Fruit fly (Drosophila melanogaster) whole organism, prepupa: Measurements from ENCODE around the gene Nhe2.

Experiments
- Blimp-1 ChIP-seq: fragments of 200-800 bp; sonication (Bioruptor generic); optimal IDR thresholded peaks from 3 replicates; lab custom pipeline; 2017; ENCODE audit warnings: missing biosample characterization, missing genetic modification characterization, mild to moderate bottlenecking, moderate library complexity, missing genetic modification reagents
- CG10631 ChIP-seq: fragments of 200-800 bp; sonication (Bioruptor generic); optimal IDR thresholded peaks from 2 replicates; lab custom pipeline; 2016; ENCODE audit warnings: missing biosample characterization, missing genetic modification characterization
- CG10669 ChIP-seq: fragments of 200-800 bp; sonication (Bioruptor generic); optimal IDR thresholded peaks from 3 replicates; lab custom pipeline; 2018; ENCODE audit warnings: missing biosample characterization, mild to moderate bottlenecking, missing genetic modification characterization, moderate library complexity
- CG11294 ChIP-seq: fragments of 200-800 bp; sonication (Bioruptor generic); IDR thresholded peaks from 2 replicates; pipeline ENCODE4 v1.3.6; 2022; ENCODE audit warnings: missing biosample characterization, missing genetic modification characterization
- CG11902 ChIP-seq: fragments of 200-800 bp; sonication (Bioruptor generic); optimal IDR thresholded peaks from 3 replicates; lab custom pipeline; 2016; ENCODE audit warnings: missing biosample characterization, missing genetic modification characterization
- CG1621 ChIP-seq: fragments of 200-800 bp; sonication (Bioruptor generic); optimal IDR thresholded peaks from 3 replicates; lab custom pipeline; 2018; ENCODE audit warnings: missing biosample characterization, mild to moderate bottlenecking, missing genetic modification characterization
- CG16779 ChIP-seq: fragments of 200-800 bp; sonication (Bioruptor generic); optimal IDR thresholded peaks from 3 replicates; lab custom pipeline; 2017; ENCODE audit warnings: missing biosample characterization, mild to moderate bottlenecking, missing genetic modification characterization
- CG32006 ChIP-seq: fragments of 200-800 bp; sonication (Bioruptor generic); optimal IDR thresholded peaks from 3 replicates; lab custom pipeline; 2017; ENCODE audit warnings: missing biosample characterization, mild to moderate bottlenecking, missing genetic modification characterization
- CG34406 ChIP-seq: fragments of 200-800 bp; sonication (Bioruptor generic); optimal IDR thresholded peaks from 3 replicates; lab custom pipeline; 2016; ENCODE audit warnings: missing biosample characterization, missing genetic modification characterization
- CG4318 ChIP-seq: fragments of 200-800 bp; sonication (Bioruptor generic); optimal IDR thresholded peaks from 3 replicates; lab custom pipeline; 2017; ENCODE audit warnings: missing biosample characterization, mild to moderate bottlenecking, missing genetic modification characterization
- CG6163 ChIP-seq: fragments of 200-800 bp; sonication (Bioruptor generic); IDR thresholded peaks from 3 replicates; pipeline ENCODE4 v1.3.6; 2022; ENCODE audit warnings: missing biosample characterization, missing genetic modification characterization
- CG6276 ChIP-seq: fragments of 200-800 bp; sonication (Bioruptor generic); optimal IDR thresholded peaks from 2 replicates; lab custom pipeline; 2017; ENCODE audit warnings: missing biosample characterization, mild to moderate bottlenecking, missing genetic modification characterization
- CG6808 ChIP-seq: fragments of 200-800 bp; sonication (Bioruptor generic); optimal IDR thresholded peaks from 3 replicates; lab custom pipeline; 2017; ENCODE audit warnings: missing biosample characterization, missing genetic modification characterization, mild to moderate bottlenecking, moderate library complexity, missing genetic modification reagents
- CG6854 ChIP-seq: fragments of 200-800 bp; sonication (Bioruptor generic); optimal IDR thresholded peaks from 2 replicates; lab custom pipeline; 2017; ENCODE audit warnings: missing biosample characterization, mild to moderate bottlenecking, missing genetic modification characterization
- CG7368 ChIP-seq: fragments of 200-800 bp; sonication (Bioruptor generic); optimal IDR thresholded peaks from 3 replicates; lab custom pipeline; 2016; ENCODE audit warnings: missing biosample characterization, missing genetic modification characterization
- CG8319 ChIP-seq: fragments of 200-800 bp; sonication (Bioruptor generic); optimal IDR thresholded peaks from 3 replicates; lab custom pipeline; 2016; ENCODE audit warnings: missing biosample characterization, missing genetic modification characterization
- CG8632 ChIP-seq: fragments of 200-800 bp; sonication (Bioruptor generic); optimal IDR thresholded peaks from 3 replicates; lab custom pipeline; 2016; ENCODE audit warnings: missing biosample characterization, missing genetic modification characterization
- Eip78C ChIP-seq: fragments of 200-800 bp; sonication (Bioruptor generic); peaks from one replicate; lab custom pipeline; 2016; ENCODE audit warnings: missing biosample characterization, missing genetic modification characterization
- Eip93F ChIP-seq: fragments of 200-800 bp; sonication (Bioruptor generic); optimal IDR thresholded peaks from 2 replicates; lab custom pipeline; 2016; ENCODE audit warnings: missing biosample characterization, mild to moderate bottlenecking, missing genetic modification characterization
- Ets96B ChIP-seq: fragments of 200-800 bp; optimal IDR thresholded peaks from 2 replicates; lab custom pipeline; 2019; ENCODE audit warnings: missing biosample characterization, mild to moderate bottlenecking, missing genetic modification characterization, moderate library complexity
- Hr38 ChIP-seq: sonication (Bioruptor generic); optimal IDR thresholded peaks from 2 replicates; lab custom pipeline; 2016; ENCODE audit warnings: missing biosample characterization, missing genetic modification characterization
- Hr4 ChIP-seq: fragments of 200-800 bp; sonication (Bioruptor generic); optimal IDR thresholded peaks from 3 replicates; lab custom pipeline; 2016; ENCODE audit warnings: missing biosample characterization, missing genetic modification characterization
- Met ChIP-seq: fragments of 200-800 bp; sonication (Bioruptor generic); optimal IDR thresholded peaks from 3 replicates; lab custom pipeline; 2016; ENCODE audit warnings: missing biosample characterization, missing genetic modification characterization
- OdsH ChIP-seq: fragments of 200-800 bp; sonication (Bioruptor generic); optimal IDR thresholded peaks from 3 replicates; lab custom pipeline; 2016; ENCODE audit warnings: missing biosample characterization, missing genetic modification characterization
- Smox ChIP-seq: fragments of 200-800 bp; sonication (Bioruptor generic); optimal IDR thresholded peaks from 3 replicates; lab custom pipeline; 2016; ENCODE audit warnings: missing biosample characterization, missing genetic modification characterization
- Sox102F ChIP-seq: fragments of 200-800 bp; sonication (Bioruptor generic); optimal IDR thresholded peaks from 2 replicates; lab custom pipeline; 2016; ENCODE audit warnings: missing biosample characterization, mild to moderate bottlenecking, missing genetic modification characterization
- Sox14 ChIP-seq: fragments of 200-800 bp; sonication (Bioruptor generic); optimal IDR thresholded peaks from 3 replicates; lab custom pipeline; 2016; ENCODE audit warnings: missing biosample characterization, missing genetic modification characterization
- Sox15 ChIP-seq: fragments of 200-800 bp; sonication (Bioruptor generic); optimal IDR thresholded peaks from 3 replicates; lab custom pipeline; 2016; ENCODE audit warnings: missing biosample characterization, missing genetic modification characterization
- achi ChIP-seq: fragments of 200-800 bp; sonication (Bioruptor generic); optimal IDR thresholded peaks from 3 replicates; lab custom pipeline; 2016; ENCODE audit warnings: missing biosample characterization, missing genetic modification characterization
- acj6 ChIP-seq: fragments of 200-800 bp; sonication (Bioruptor generic); optimal IDR thresholded peaks from 3 replicates; lab custom pipeline; 2016; ENCODE audit warnings: missing biosample characterization, missing genetic modification characterization
- cyc ChIP-seq: fragments of 200-800 bp; sonication (Bioruptor generic); optimal IDR thresholded peaks from 3 replicates; lab custom pipeline; 2016; ENCODE audit warnings: missing biosample characterization, missing genetic modification characterization
- eg ChIP-seq: fragments of 200-800 bp; sonication (Bioruptor generic); IDR thresholded peaks from 3 replicates; pipeline ENCODE4 v1.3.6; 2022; ENCODE audit warnings: missing biosample characterization, missing genetic modification characterization
- esn ChIP-seq: fragments of 200-800 bp; sonication (Bioruptor generic); optimal IDR thresholded peaks from 2 replicates; lab custom pipeline; 2016; ENCODE audit warnings: missing biosample characterization, mild to moderate bottlenecking, missing genetic modification characterization, moderate library complexity
- fd59A ChIP-seq: fragments of 200-800 bp; sonication (Bioruptor generic); optimal IDR thresholded peaks from 2 replicates; lab custom pipeline; 2017; ENCODE audit warnings: missing biosample characterization, mild to moderate bottlenecking, missing genetic modification characterization, missing genetic modification reagents
- fkh ChIP-seq: fragments of 200-800 bp; sonication (Bioruptor generic); optimal IDR thresholded peaks from 3 replicates; lab custom pipeline; 2017; ENCODE audit warnings: missing biosample characterization, mild to moderate bottlenecking, missing genetic modification characterization, moderate library complexity
- lz ChIP-seq: fragments of 200-800 bp; sonication (Bioruptor generic); optimal IDR thresholded peaks from 3 replicates; lab custom pipeline; 2016; ENCODE audit warnings: missing biosample characterization, missing genetic modification characterization
- net ChIP-seq: fragments of 200-800 bp; sonication (Bioruptor generic); optimal IDR thresholded peaks from 3 replicates; lab custom pipeline; 2016; ENCODE audit warnings: missing biosample characterization, missing genetic modification characterization
- pdm3 ChIP-seq: fragments of 200-800 bp; sonication (Bioruptor generic); optimal IDR thresholded peaks from 3 replicates; lab custom pipeline; 2016; ENCODE audit warnings: missing biosample characterization, missing genetic modification characterization
- salr ChIP-seq, 2 experiments: fragments of 200-800 bp; sonication (Bioruptor generic); optimal IDR thresholded peaks; 3 replicates each; lab custom pipeline; 2016 to 2018; ENCODE audit warnings: missing biosample characterization in 2 of 2, missing genetic modification characterization in 2 of 2, mild to moderate bottlenecking in 1 of 2
- spab ChIP-seq: fragments of 200-800 bp; sonication (Bioruptor generic); optimal IDR thresholded peaks from 2 replicates; lab custom pipeline; 2017; ENCODE audit warnings: missing biosample characterization, mild to moderate bottlenecking, missing genetic modification characterization, missing genetic modification reagents
- ss ChIP-seq, 2 experiments: fragments of 200-800 bp; sonication (Bioruptor generic); optimal IDR thresholded peaks; 2 replicates in 1 of 2; 3 replicates in 1 of 2; lab custom pipeline; 2017 to 2018; ENCODE audit warnings: mild to moderate bottlenecking in 2 of 2, missing biosample characterization in 2 of 2, missing genetic modification characterization in 2 of 2, moderate library complexity in 1 of 2
- svp ChIP-seq: fragments of 200-800 bp; sonication (Bioruptor generic); peaks from one replicate; lab custom pipeline; 2016; ENCODE audit warnings: missing biosample characterization, missing genetic modification characterization
- vri ChIP-seq: fragments of 200-800 bp; sonication (Bioruptor generic); optimal IDR thresholded peaks from 3 replicates; lab custom pipeline; 2016; ENCODE audit warnings: missing biosample characterization, mild to moderate bottlenecking, missing genetic modification characterization

Gene Nhe2

DNA sequence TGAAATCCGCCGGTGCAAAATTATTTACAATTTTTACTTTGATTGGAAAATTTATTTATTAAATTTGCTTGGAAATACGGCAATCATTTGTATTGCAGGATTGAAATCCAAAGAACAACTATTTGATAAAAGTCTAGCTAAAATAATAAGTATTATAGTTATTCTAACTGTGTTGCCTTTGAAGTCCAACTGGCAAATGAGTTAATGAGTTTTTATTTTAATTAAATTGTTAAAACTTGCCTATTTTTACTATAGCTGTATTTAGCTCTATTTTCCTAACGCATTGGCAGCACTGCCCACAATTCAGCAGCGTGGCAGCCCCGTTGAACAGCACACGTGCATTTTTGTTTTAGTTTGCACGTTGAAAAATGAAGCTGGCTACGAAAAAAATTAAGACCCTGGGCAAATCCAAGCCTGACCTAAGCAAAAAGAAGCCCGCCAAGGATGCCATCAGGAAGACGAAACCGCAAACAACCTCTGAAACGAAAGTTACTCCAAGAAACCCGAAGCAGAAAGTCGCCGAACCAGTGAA lies 59.0 kb downstream of the Nhe2 start, which contains the start of gene Noc2 (continued):
- TF ChIP-seq CG6163 (GFP tag; lab: Robert Waterston, UW) (peak; percentile 37; the same call in 2 of the 3 replicates), spab (GFP tag; lab: Kevin White, UChicago) (no peak), vri (no peak), CG7368 (GFP tag; lab: Kevin White, UChicago) (no peak), CG8319 (GFP tag; lab: Kevin White, UChicago) (peak; percentile 11), CG16779 (no peak), esn (GFP tag; lab: Kevin White, UChicago) (peak; percentile 63), ss (GFP tag; optimal IDR thresholded peaks at IDR 0.05; lab: Kevin White, UChicago) (no peak), svp (GFP tag; lab: Kevin White, UChicago) (no peak), Sox15 (GFP tag; lab: Kevin White, UChicago) (peak; percentile 41), CG11294 (GFP tag; lab: Robert Waterston, UW) (no peak), Met (GFP tag; lab: Kevin White, UChicago) (peak; percentile 52), CG10631 (peak; percentile 68), Blimp-1 (peak; percentile 10), fd59A (GFP tag; lab: Kevin White, UChicago) (no peak), pdm3 (GFP tag; lab: Kevin White, UChicago) (peak; percentile 56), CG6808 (GFP tag; lab: Kevin White, UChicago) (peak; percentile 48), Sox102F (GFP tag; lab: Kevin White, UChicago) (no peak), Hr4 (GFP tag; lab: Kevin White, UChicago) (peak; percentile 54)

DNA sequence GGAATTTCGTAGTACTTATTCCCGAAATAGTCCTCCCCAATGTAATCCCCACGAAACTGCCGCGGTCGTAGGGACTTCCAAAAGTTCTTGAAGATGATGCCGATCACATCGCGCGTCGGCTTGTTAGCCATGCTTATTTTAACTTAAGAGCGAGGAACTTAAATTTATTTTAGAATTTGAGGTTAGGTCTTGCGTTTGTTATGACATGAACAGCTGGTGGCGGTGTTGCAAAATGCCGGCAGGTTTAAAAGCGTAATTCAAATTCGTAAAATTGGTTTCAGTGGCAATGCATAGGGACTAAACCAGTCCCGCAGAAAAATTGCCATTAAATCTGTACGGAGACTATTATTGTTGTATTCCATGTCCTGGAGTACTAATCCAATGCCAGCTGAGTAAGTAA lies 62.1 kb downstream of the Nhe2 start:
- TF ChIP-seq Eip78C (GFP tag; lab: Kevin White, UChicago) = no peak
- TF ChIP-seq cyc = peak; percentile 10
- TF ChIP-seq pdm3 (GFP tag; lab: Kevin White, UChicago) = no peak
- TF ChIP-seq CG11294 (GFP tag; lab: Robert Waterston, UW) = no peak
- no peak for TF ChIP-seq CG6854 (GFP tag; lab: Kevin White, UChicago)
- TF ChIP-seq esn (GFP tag; lab: Kevin White, UChicago) = peak; percentile 30
- TF ChIP-seq achi (GFP tag; lab: Kevin White, UChicago) = peak; percentile 57
- peak; percentile 4 for TF ChIP-seq CG1621 (tag; lab: Kevin White, UChicago)
- TF ChIP-seq acj6 (GFP tag; lab: Kevin White, UChicago) = no peak
- peak; percentile 67 for TF ChIP-seq vri
- no peak for TF ChIP-seq CG16779
- TF ChIP-seq CG32006 = no peak
- TF ChIP-seq lz (GFP tag; lab: Kevin White, UChicago) = no peak
- TF ChIP-seq Sox14 (GFP tag; lab: Kevin White, UChicago) = peak; percentile 12
- TF ChIP-seq, all 60 proteins: peak for 6

DNA sequence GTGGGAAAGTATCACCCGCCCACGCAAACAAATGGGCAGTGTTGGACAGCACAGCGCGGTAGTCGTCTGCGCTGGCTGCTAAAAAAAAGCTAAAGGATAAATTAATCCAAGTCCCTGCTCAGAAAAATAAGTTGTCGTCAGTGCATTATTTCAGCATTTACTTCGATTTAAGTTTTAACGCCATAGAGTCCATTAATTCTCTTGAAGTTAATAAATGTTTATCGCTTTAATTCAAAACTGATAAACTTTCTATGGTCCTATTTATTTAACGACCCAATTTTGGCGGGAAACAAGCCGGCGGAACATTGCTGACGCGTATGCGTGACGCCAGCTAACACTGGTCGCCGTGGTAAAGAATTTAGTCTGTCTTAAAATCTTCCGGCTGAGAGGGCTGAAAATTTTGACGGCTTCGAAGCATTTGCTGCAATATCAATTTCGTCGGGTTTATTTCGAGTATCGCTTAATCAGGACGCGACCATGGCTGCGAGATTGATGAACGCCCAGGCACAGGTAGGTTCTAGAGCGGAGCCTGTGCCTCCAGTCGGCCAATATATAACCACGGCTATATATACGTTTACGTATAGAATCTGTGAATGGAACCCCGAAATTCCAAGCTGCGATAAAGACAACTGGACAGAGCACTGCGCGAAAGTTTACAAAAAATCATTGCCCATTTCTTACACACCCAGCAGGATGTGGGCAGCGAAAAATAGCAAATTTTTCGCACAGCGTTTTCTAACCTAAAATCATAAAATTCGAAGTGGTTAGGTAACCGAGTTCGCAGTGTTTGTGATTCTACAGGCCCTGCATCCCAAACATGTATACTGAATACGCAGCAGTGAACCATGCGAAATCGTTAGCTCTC lies 64.2 kb downstream of the Nhe2 start, which contains the start of the genes mAcon1, CG43345 and CG43346:
TSS of gene mAcon1 (plus strand) at position 276 of the 865 bp plus-strand sequence.
TSS of gene CG43345 (minus strand) at position 287 of the 865 bp plus-strand sequence.
TSS of gene CG43346 (minus strand) at position 287 of the 865 bp plus-strand sequence.
- no peak for TF ChIP-seq Hr4 (GFP tag; lab: Kevin White, UChicago)
- TF ChIP-seq CG6854 (GFP tag; lab: Kevin White, UChicago) = peak; percentile 60
- peak; percentile 89 for TF ChIP-seq fkh (GFP tag; lab: Kevin White, UChicago)
- peak; percentile 77 for TF ChIP-seq CG11902
- TF ChIP-seq CG8632 (GFP tag; lab: Kevin White, UChicago) = peak; percentile 66
- TF ChIP-seq salr (GFP tag; optimal IDR thresholded peaks at IDR 0.05; lab: Kevin White, UChicago) = peak; percentile 57 to 66
- peak; percentile 66 for TF ChIP-seq Ets96B (tag; lab: Kevin White, UChicago)
- TF ChIP-seq Sox15 (GFP tag; lab: Kevin White, UChicago) = peak; percentile 80
- peak; percentile 16; the same call in 1 of the 2 replicates for TF ChIP-seq CG11294 (GFP tag; lab: Robert Waterston, UW)
- TF ChIP-seq Eip93F (GFP tag; lab: Kevin White, UChicago) = no peak
- TF ChIP-seq lz (GFP tag; lab: Kevin White, UChicago) = peak; percentile 90
- TF ChIP-seq CG10669 (GFP tag; lab: Kevin White, UChicago) = no peak
- TF ChIP-seq CG10631 = peak; percentile 80
- no peak for TF ChIP-seq CG6276 (GFP tag; lab: Kevin White, UChicago)
- peak; percentile 72 for TF ChIP-seq CG34406 (GFP tag; lab: Kevin White, UChicago)
- TF ChIP-seq Blimp-1 = no peak
- TF ChIP-seq Sox14 (GFP tag; lab: Kevin White, UChicago) = peak; percentile 83
- no peak for TF ChIP-seq Sox102F (GFP tag; lab: Kevin White, UChicago)
- no peak for TF ChIP-seq net (GFP tag; lab: Kevin White, UChicago)
- TF ChIP-seq CG4318 (GFP tag; lab: Kevin White, UChicago) = no peak
- TF ChIP-seq Hr38 (GFP tag; lab: Kevin White, UChicago) = no peak
- no peak for TF ChIP-seq eg (GFP tag; lab: Robert Waterston, UW)
- TF ChIP-seq Smox = no peak
- peak; percentile 45; the same call in 1 of the 3 replicates for TF ChIP-seq CG6163 (GFP tag; lab: Robert Waterston, UW)
- no peak for TF ChIP-seq CG16779
- TF ChIP-seq Eip78C (GFP tag; lab: Kevin White, UChicago) = peak; percentile 93
- TF ChIP-seq OdsH (GFP tag; lab: Kevin White, UChicago) = peak; percentile 84
- peak; percentile 82 for TF ChIP-seq acj6 (GFP tag; lab: Kevin White, UChicago)
